Worm (Caenorhabditis elegans): ENCODE data around the gene eral-1.

eral-1 gene

DNA sequence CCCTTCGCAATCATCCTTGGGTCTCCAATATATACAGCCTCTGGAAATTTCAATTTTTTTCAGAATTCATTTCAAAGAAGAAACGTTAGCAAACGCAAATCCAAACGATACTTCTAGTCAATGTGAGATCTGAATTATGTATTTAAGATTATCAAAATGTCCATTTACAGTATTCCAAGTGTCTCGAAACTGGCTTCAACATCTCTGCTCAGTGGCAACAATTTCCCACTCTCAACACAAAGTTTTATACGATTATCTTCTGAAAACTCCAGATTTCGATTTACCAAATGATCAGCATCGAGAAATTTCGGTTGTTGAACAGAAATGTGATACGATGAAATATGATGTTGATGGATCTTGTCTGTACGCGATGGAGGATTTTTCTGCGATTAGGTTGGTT is 33.0 kb downstream of the eral-1 start (continued):
- TF ChIP-seq T26A5.8 (tag; optimal IDR thresholded peaks at IDR 0.05) (no peak), repo-1 (tag; optimal IDR thresholded peaks at IDR 0.05) (no peak), T07F8.4 (tag; optimal IDR thresholded peaks at IDR 0.05) (no peak)

DNA sequence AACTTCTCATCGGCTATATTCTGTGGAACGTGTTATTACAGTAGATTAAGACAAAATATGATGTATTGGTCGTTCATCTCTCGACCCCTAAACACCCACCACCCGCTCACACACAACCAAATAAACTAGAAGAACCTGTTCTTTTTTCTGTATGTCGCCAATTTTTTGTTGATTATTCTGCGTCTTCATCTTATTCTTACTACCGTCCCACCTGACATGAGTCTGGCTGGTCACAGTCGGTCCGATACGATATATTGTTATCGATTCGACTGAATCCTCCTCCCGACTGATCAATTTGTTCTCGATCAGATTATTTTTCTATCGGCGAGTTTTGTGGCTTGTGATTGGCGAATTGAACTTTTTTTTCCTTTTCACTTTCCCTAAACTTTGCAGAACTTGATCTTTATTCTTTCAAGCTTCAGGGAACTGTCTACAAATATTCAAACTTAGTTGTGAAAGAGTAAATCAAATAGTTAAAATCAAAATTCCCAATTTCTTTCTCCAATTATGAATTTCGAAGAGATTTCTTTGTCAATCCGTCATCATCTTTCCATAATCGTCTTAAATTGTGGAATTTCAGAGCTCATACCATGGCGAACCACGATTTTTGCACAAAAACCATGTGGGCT is 34.5 kb downstream of the eral-1 start, which contains the start of gene F35H8.2:
Gene F35H8.2, plus strand, starts transcription at position 579 of the 629 bp plus-strand sequence.
- no peak for TF ChIP-seq mxl-1 (tag; optimal IDR thresholded peaks at IDR 0.05)
- no peak for TF ChIP-seq ztf-18 (tag; optimal IDR thresholded peaks at IDR 0.05)
- TF ChIP-seq akir-1 (GFP tag; optimal IDR thresholded peaks at IDR 0.05), result no peak
- TF ChIP-seq hmg-1.2 (GFP tag; IDR thresholded peaks at IDR 0.05), result no peak
- no peak for TF ChIP-seq lir-1 (GFP tag; conservative IDR thresholded peaks at IDR 0.05)
- no peak for TF ChIP-seq Y67H2A.10 (GFP tag; conservative IDR thresholded peaks at IDR 0.05)
- no peak for TF ChIP-seq somi-1 (GFP tag; optimal IDR thresholded peaks at IDR 0.05)
- TF ChIP-seq repo-1 (tag; optimal IDR thresholded peaks at IDR 0.05), result no peak
- no peak for TF ChIP-seq ceh-91 (GFP tag; IDR thresholded peaks at IDR 0.05)
- TF ChIP-seq snpc-1.3 (tag; optimal IDR thresholded peaks at IDR 0.05; ENCODE audit: insufficient read depth), result no peak
- TF ChIP-seq aptf-2 (GFP tag; conservative IDR thresholded peaks at IDR 0.05), result no peak
- TF ChIP-seq attf-3 (GFP tag; conservative IDR thresholded peaks at IDR 0.05), result no peak
- no peak for TF ChIP-seq ceh-40 (GFP tag; IDR thresholded peaks at IDR 0.05)
- TF ChIP-seq tlf-1 (GFP tag; optimal IDR thresholded peaks at IDR 0.05), result no peak
- TF ChIP-seq chd-7 (tag; optimal IDR thresholded peaks at IDR 0.05), result no peak

DNA sequence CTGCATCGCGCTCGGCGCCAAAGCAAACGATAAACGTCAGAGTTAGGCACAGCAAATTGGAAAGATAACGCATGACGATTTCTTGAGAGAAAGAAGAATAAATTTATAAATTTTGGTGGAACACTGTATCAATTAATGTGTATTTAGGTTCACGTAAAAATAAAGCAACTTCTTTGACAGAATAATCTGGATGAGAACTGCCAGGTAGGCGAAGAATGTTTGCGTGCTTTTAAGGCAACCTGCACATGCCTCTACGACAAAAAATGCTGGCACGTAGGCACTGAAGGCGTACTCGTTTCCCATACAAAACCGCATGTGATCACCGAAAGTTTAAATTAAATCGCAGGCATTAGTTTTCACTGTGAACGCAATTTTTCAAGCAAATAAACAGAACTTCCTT is 36.4 kb downstream of the eral-1 start, which contains the start of gene F35H8.1:
Gene F35H8.1, minus strand, starts transcription at position 101 of the 400 bp plus-strand sequence.
- TF ChIP-seq B0035.1 (tag; optimal IDR thresholded peaks at IDR 0.05) (no peak), hrde-1 (tag; optimal IDR thresholded peaks at IDR 0.05; ENCODE audit: borderline replicate concordance) (no peak), hmg-20 (GFP tag; IDR thresholded peaks at IDR 0.05) (no peak), ekl-4 (GFP tag; IDR thresholded peaks at IDR 0.05) (no peak), lin-54 (GFP tag; optimal IDR thresholded peaks at IDR 0.05) (no peak), let-607 (tag; optimal IDR thresholded peaks at IDR 0.05) (no peak), chd-7 (tag; optimal IDR thresholded peaks at IDR 0.05) (no peak), repo-1 (tag; optimal IDR thresholded peaks at IDR 0.05) (no peak), T07F8.4 (tag; optimal IDR thresholded peaks at IDR 0.05) (no peak), F23B12.7 (tag; optimal IDR thresholded peaks at IDR 0.05; ENCODE audit: insufficient read depth) (no peak), efl-1 (GFP tag; optimal IDR thresholded peaks at IDR 0.05) (no peak), Y79H2A.3 (GFP tag; conservative IDR thresholded peaks at IDR 0.05) (no peak), Y67H2A.10 (GFP tag; conservative IDR thresholded peaks at IDR 0.05) (no peak), mes-4 (tag; optimal IDR thresholded peaks at IDR 0.05) (no peak), F55B11.4 (tag; optimal IDR thresholded peaks at IDR 0.05; ENCODE audit: borderline replicate concordance, insufficient read depth) (no peak), snpc-1.1 (tag; optimal IDR thresholded peaks at IDR 0.05; ENCODE audit: insufficient read depth) (no peak), lsl-1 (GFP tag; optimal IDR thresholded peaks at IDR 0.05) (no peak), mxl-1 (tag; optimal IDR thresholded peaks at IDR 0.05) (no peak), F39B2.1 (GFP tag; IDR thresholded peaks at IDR 0.05) (no peak)

DNA sequence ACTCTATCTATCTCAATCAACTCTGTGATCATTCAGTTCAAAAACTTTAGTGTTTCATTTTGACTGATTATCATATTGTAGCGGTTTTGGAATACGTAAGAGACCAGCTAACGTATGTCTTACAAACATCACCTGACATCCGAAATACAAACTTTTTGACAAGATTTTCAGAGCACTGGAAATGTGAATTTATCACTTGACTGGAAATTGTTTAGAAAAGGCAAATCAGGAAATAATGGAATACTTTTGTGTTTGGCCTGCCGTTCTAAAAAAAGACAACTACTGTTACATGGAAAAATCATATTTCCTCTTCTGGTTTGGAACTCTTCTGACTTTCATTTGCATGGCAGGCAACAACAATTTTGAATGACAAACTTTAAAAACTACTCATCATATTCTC is 38.0 kb downstream of the eral-1 start, which contains the start of gene F35H8.12:
Gene F35H8.12, plus strand, starts transcription at position 301 of the 400 bp plus-strand sequence.
- no peak for TF ChIP-seq K11D2.4 (GFP tag; IDR thresholded peaks at IDR 0.05)
- no peak for TF ChIP-seq zim-3 (tag; optimal IDR thresholded peaks at IDR 0.05)
- TF ChIP-seq nhr-80 (tag; optimal IDR thresholded peaks at IDR 0.05), result no peak
- TF ChIP-seq nhr-27 (tag; optimal IDR thresholded peaks at IDR 0.05), result no peak
- no peak for TF ChIP-seq F57A8.1 (GFP tag; optimal IDR thresholded peaks at IDR 0.05)
- TF ChIP-seq akir-1 (GFP tag; optimal IDR thresholded peaks at IDR 0.05), result no peak
- no peak for TF ChIP-seq bed-2 (GFP tag; IDR thresholded peaks at IDR 0.05)
- no peak for TF ChIP-seq cebp-2 (GFP tag; IDR thresholded peaks at IDR 0.05)
- no peak for TF ChIP-seq rcor-1 (GFP tag; IDR thresholded peaks at IDR 0.05)
- no peak for TF ChIP-seq lsl-1 (GFP tag; optimal IDR thresholded peaks at IDR 0.05)
- TF ChIP-seq pbrm-1 (GFP tag; IDR thresholded peaks at IDR 0.05), result no peak
- TF ChIP-seq gei-17 (GFP tag; optimal IDR thresholded peaks at IDR 0.05), result no peak

Measured in whole organism, young adult.